Fruit fly (Drosophila melanogaster): Measurements from ENCODE around the gene CG31780.
"Not testable (repeated sequence)": the region's sequence is repeated elsewhere in the genome, so short reads cannot be mapped to it uniquely, and the experiment has no call there.

DNA sequence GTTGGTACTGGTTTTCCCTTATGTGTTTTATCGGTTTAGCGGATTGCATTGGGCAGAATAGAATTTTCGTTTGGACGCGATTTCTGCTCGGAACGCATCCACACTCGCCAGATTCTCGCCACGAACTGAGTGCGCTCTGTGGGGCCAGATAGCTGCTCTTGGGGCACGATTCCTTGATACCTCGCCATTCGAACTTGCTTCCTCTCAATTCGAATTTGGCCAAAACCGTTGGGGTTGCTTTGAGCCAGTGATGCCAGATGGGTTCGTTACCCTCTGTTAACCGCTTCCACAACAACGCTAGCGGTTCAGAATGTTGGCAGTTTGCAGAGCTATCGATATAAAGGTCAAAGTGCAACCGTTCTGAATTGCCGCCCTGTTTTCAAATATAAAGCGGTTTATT lies 22.3 kb downstream of the CG31780 start, which contains the start of gene stol:
- not testable (repeated sequence) for TF ChIP-seq EcR (GFP tag; optimal IDR thresholded peaks at IDR 0.05); CG8478 (optimal IDR thresholded peaks at IDR 0.05); Dll (optimal IDR thresholded peaks at IDR 0.05)

Measured in whole organism.